Worm (Caenorhabditis elegans) whole organism, young adult: ENCODE results near the gene C44B7.5.

Source experiments
- efl-1 ChIP-seq: fragments of 150-350 bp; optimal IDR thresholded peaks from 2 replicates; lab custom pipeline; 2014; ENCODE audit warnings: missing biosample characterization, missing genetic modification reagents, missing genetic modification characterization
- hlh-12 ChIP-seq: sonication (generic microtip); optimal IDR thresholded peaks from 2 replicates; lab custom pipeline; 2016; ENCODE audit warnings: missing genetic modification characterization, missing compliant biosample characterization
- lsl-1 ChIP-seq: fragments of 200-800 bp; sonication (Bioruptor generic); optimal IDR thresholded peaks from 2 replicates; lab custom pipeline; 2018; ENCODE audit warnings: mild to moderate bottlenecking, missing genetic modification characterization, moderate library complexity, missing compliant biosample characterization
- madf-8 ChIP-seq: fragments of 200-800 bp; sonication (Bioruptor generic); conservative IDR thresholded peaks from 2 replicates; pipeline ENCODE4 v1.3.6; 2022; ENCODE audit warnings: missing genetic modification reagents, missing genetic modification characterization, missing compliant biosample characterization
- sea-2 ChIP-seq: fragments of 200-800 bp; sonication (Bioruptor generic); IDR thresholded peaks from 2 replicates; pipeline ENCODE4 v1.3.6; 2022; ENCODE audit warnings: missing genetic modification characterization, missing compliant biosample characterization

DNA sequence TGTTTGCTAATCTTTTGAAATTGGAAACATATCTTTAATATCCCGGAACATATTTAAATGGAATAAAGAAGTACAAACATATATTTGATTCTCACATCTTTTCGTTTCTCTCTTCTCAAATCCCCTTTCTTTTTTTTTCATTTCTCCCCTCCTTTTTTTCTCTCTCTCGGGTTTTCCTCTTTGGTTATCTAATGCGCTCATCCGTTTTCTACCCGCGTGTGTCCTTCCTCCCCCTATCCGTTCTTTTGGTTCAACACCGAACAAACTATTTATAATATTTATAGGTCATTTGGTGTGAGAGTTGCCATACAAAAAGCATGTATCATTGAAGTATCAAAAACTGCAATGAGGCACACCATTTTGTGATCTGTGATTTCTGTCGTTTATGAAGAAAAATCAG lies 48.5 kb downstream of the C44B7.5 start:
- TF ChIP-seq madf-8 (GFP tag; lab: Robert Waterston, UW) (no peak), efl-1 (GFP tag; lab: Kevin White, UChicago) (no peak), lsl-1 (no peak), hlh-12 (no peak), sea-2 (no peak)
